Worm (Caenorhabditis elegans) whole organism, young adult: Measurements from ENCODE around the gene mcat-1.

Experiments
- B0019.2 ChIP-seq: fragments of 200-800 bp; sonication (Bioruptor generic); conservative IDR thresholded peaks from 2 replicates; pipeline ENCODE4 v1.3.6; 2022; ENCODE audit warnings: missing genetic modification reagents, missing genetic modification characterization, missing compliant biosample characterization
- C06A6.2 ChIP-seq: fragments of 200-800 bp; sonication (Bioruptor generic); conservative IDR thresholded peaks from 2 replicates; pipeline ENCODE4 v1.3.6; 2022; ENCODE audit warnings: missing genetic modification characterization, missing compliant biosample characterization
- F37B4.10 ChIP-seq: fragments of 200-800 bp; sonication (Bioruptor generic); IDR thresholded peaks from 2 replicates; pipeline ENCODE4 v1.3.6; 2022; ENCODE audit warnings: missing genetic modification characterization, missing compliant biosample characterization
- hsf-1 ChIP-seq: fragments of 200-800 bp; sonication (Bioruptor generic); IDR thresholded peaks from 2 replicates; pipeline ENCODE4 v1.3.6; 2022; ENCODE audit warnings: missing genetic modification reagents, missing genetic modification characterization, missing compliant biosample characterization
- let-526 ChIP-seq: fragments of 200-800 bp; sonication (Bioruptor generic); IDR thresholded peaks from 2 replicates; pipeline ENCODE4 v1.3.6; 2022; ENCODE audit warnings: missing genetic modification reagents, missing genetic modification characterization, missing compliant biosample characterization
- nfya-1 ChIP-seq: sonication (generic microtip); optimal IDR thresholded peaks from 2 replicates; lab custom pipeline; 2017; ENCODE audit warnings: antibody characterized with exemption, missing compliant biosample characterization, missing genetic modification characterization, borderline replicate concordance; ENCODE audit not compliant: insufficient read depth
- nhr-90 ChIP-seq: sonication (generic microtip); optimal IDR thresholded peaks from 2 replicates; lab custom pipeline; 2016; ENCODE audit warnings: missing genotype, mild to moderate bottlenecking, missing genetic modification characterization, missing compliant biosample characterization
- pbrm-1 ChIP-seq: fragments of 200-800 bp; sonication (Bioruptor generic); IDR thresholded peaks from 2 replicates; pipeline ENCODE4 v1.3.6; 2022; ENCODE audit warnings: missing genetic modification reagents, missing genetic modification characterization, missing compliant biosample characterization
- unc-62 ChIP-seq: fragments of 150-350 bp; optimal IDR thresholded peaks from 2 replicates; lab custom pipeline; 2014; ENCODE audit warnings: missing biosample characterization, missing genetic modification reagents, missing genetic modification characterization
- ztf-26 ChIP-seq: sonication (generic microtip); optimal IDR thresholded peaks from 2 replicates; lab custom pipeline; 2017; ENCODE audit warnings: missing genetic modification characterization, missing compliant biosample characterization
- ztf-6 ChIP-seq: fragments of 200-800 bp; sonication (Bioruptor generic); IDR thresholded peaks from 2 replicates; pipeline ENCODE4 v1.3.6; 2022; ENCODE audit warnings: missing genetic modification reagents, missing genetic modification characterization, missing compliant biosample characterization

DNA sequence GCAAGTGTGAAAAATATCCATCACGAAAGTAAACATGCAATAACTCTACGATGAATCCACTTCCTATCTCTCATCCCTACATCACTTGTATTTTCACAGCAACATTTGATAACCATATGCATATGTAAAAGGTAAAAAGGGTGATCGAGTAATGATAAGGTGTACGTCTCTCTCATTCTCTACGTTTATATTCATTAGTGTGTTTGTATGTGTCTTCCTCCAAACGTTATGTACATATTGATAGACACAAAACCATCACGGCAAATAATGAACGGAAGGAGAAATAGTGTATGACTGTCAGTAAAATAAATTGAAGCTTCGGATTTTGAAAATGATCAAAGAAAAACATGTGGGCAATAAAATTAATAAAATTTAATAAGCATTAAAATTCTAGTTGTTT lies 31.2 kb upstream of the mcat-1 start:
- TF ChIP-seq ztf-6 (GFP tag; lab: Robert Waterston, UW) (no peak), hsf-1 (GFP tag; lab: Robert Waterston, UW) (no peak), nhr-90 (tag; lab: Kevin White, UChicago) (no peak), nfya-1 (tag; lab: Kevin White, UChicago) (no peak), let-526 (GFP tag; lab: Robert Waterston, UW) (no peak), ztf-26 (no peak), F37B4.10 (no peak), pbrm-1 (GFP tag; lab: Robert Waterston, UW) (no peak), unc-62 (GFP tag; lab: Kevin White, UChicago) (no peak), C06A6.2 (GFP tag; lab: Robert Waterston, UW) (no peak), B0019.2 (GFP tag; lab: Robert Waterston, UW) (no peak)
